Worm (Caenorhabditis elegans): ENCODE results near the gene T22F3.12.

- TF ChIP-seq med-1 (GFP tag; optimal IDR thresholded peaks at IDR 0.05; ENCODE audit: insufficient read depth) (no peak), cog-1 (tag; optimal IDR thresholded peaks at IDR 0.05) (no peak), klf-2 (GFP tag; conservative IDR thresholded peaks at IDR 0.05) (no peak), flt-1 (GFP tag; IDR thresholded peaks at IDR 0.05) (no peak), ztf-29 (GFP tag; IDR thresholded peaks at IDR 0.05) (no peak), tab-1 (GFP tag; IDR thresholded peaks at IDR 0.05) (no peak), ztf-23 (GFP tag; IDR thresholded peaks at IDR 0.05) (no peak)
Observed at ce11 chrV:3594936-3595335, 2.9 kb upstream of the T22F3.12 start, which contains the start of gene srh-213.

Data from whole organism, midembryonic.